Fruit fly (Drosophila melanogaster): ENCODE results near the gene CG6763.

The CG6763 gene

DNA sequence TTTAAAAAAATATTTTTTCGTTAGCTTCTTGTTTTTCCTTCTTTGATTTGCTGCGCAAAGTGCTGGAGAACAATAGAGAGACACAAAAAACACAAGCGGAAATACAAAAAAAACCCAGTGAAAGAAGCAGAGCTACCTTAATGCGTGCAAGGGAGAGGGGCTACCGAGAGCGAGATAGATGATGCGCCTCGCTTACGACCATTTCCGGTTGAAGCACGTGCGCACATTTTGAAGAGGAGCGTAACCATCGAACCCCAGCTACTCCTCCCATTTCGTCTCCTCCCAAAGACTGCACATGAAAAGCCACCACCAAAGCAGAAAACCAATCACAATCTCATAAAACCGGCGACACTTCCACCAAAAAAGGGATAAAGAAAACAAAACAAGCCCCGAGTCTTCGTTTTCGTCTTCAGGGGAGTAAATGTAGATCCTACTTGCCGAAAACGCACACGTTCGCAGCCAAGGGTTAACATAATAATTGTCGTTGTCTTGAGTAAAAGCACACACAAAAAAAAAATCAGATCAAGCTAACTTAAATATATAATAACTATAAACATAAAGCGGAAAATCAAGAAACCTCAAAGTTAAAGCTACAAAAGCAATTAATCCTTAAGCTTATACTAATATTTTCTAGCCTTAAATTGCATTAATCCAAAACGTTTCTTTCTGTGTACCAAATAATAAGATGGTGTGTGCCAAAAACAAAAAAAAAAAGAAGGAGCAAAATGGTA lies 13.5 kb downstream of the CG6763 start (continued):
- peak; percentile 76 for TF ChIP-seq HLHmδ (GFP tag; optimal IDR thresholded peaks at IDR 0.05)
- no peak for TF ChIP-seq CG12299 (tag; optimal IDR thresholded peaks at IDR 0.05)
- no peak for TF ChIP-seq CG8478 (optimal IDR thresholded peaks at IDR 0.05)
- TF ChIP-seq run (tag; optimal IDR thresholded peaks at IDR 0.05): no peak
- no peak for TF ChIP-seq CG12744 (GFP tag; optimal IDR thresholded peaks at IDR 0.05)
- TF ChIP-seq CG10274 (GFP tag; optimal IDR thresholded peaks at IDR 0.05): no peak
- TF ChIP-seq Dek (tag; optimal IDR thresholded peaks at IDR 0.05): no peak
- TF ChIP-seq CG4854 (GFP tag; optimal IDR thresholded peaks at IDR 0.05): no peak
- peak; percentile 63 for TF ChIP-seq CG15696 (tag; optimal IDR thresholded peaks at IDR 0.05)
- no peak for TF ChIP-seq inv (GFP tag; IDR thresholded peaks at IDR 0.05; ENCODE audit: partially characterized antibody)
- no peak for TF ChIP-seq HLH4C (GFP tag; IDR thresholded peaks at IDR 0.05; ENCODE audit: partially characterized antibody)
- TF ChIP-seq Aef1 (GFP tag; IDR thresholded peaks at IDR 0.05): no peak
- no peak for TF ChIP-seq CG17568 (GFP tag; optimal IDR thresholded peaks at IDR 0.05)
- no peak for TF ChIP-seq prd (optimal IDR thresholded peaks at IDR 0.05)
- peak; percentile 51; the same call in 2 of the 3 replicates for TF ChIP-seq prd (GFP tag; IDR thresholded peaks at IDR 0.05)
- peak; percentile 32 for TF ChIP-seq CG30403 (GFP tag; optimal IDR thresholded peaks at IDR 0.05)
- TF ChIP-seq CG13775 (GFP tag; optimal IDR thresholded peaks at IDR 0.05): no peak
- TF ChIP-seq Optix (GFP tag; IDR thresholded peaks at IDR 0.05): no peak
- no peak for TF ChIP-seq CG4404 (GFP tag; IDR thresholded peaks at IDR 0.05)
- no peak for TF ChIP-seq so (GFP tag; IDR thresholded peaks at IDR 0.05)
- no peak for TF ChIP-seq btn (GFP tag; optimal IDR thresholded peaks at IDR 0.05)
- peak; percentile 51 for TF ChIP-seq CG12391 (tag; optimal IDR thresholded peaks at IDR 0.05)
- TF ChIP-seq NK7.1 (GFP tag; optimal IDR thresholded peaks at IDR 0.05): no peak
- TF ChIP-seq fd96Cb (tag; optimal IDR thresholded peaks at IDR 0.05): peak; percentile 58
- peak; percentile 20 for TF ChIP-seq CG17829 (tag; optimal IDR thresholded peaks at IDR 0.05)
- peak; percentile 35 for TF ChIP-seq Abd-B (GFP tag; optimal IDR thresholded peaks at IDR 0.05)
- no peak for TF ChIP-seq CHES-1-like (GFP tag; optimal IDR thresholded peaks at IDR 0.05)
- no peak for TF ChIP-seq CG1024 (GFP tag; IDR thresholded peaks at IDR 0.05)
- TF ChIP-seq fd102C (GFP tag; optimal IDR thresholded peaks at IDR 0.05): no peak
- peak; percentile 71 for TF ChIP-seq kni (GFP tag; optimal IDR thresholded peaks at IDR 0.05)
- TF ChIP-seq Oli (tag; optimal IDR thresholded peaks at IDR 0.05): peak; percentile 18
- no peak for TF ChIP-seq Dp (GFP tag; optimal IDR thresholded peaks at IDR 0.05)
- TF ChIP-seq CG12219 (GFP tag; optimal IDR thresholded peaks at IDR 0.05): no peak
- TF ChIP-seq en (GFP tag; optimal IDR thresholded peaks at IDR 0.05): no peak
- TF ChIP-seq TFAM (GFP tag; optimal IDR thresholded peaks at IDR 0.05): no peak
- no peak for TF ChIP-seq ems (GFP tag; optimal IDR thresholded peaks at IDR 0.05)
- no peak for TF ChIP-seq CG16779 (GFP tag; IDR thresholded peaks at IDR 0.05)
- no peak for TF ChIP-seq Opbp (GFP tag; IDR thresholded peaks at IDR 0.05; ENCODE audit: partially characterized antibody)
- TF ChIP-seq Lim3 (GFP tag; IDR thresholded peaks at IDR 0.05): no peak
- TF ChIP-seq ash1 (GFP tag; optimal IDR thresholded peaks at IDR 0.05): no peak
- TF ChIP-seq CG1233 (GFP tag; optimal IDR thresholded peaks at IDR 0.05): peak; percentile 9
- TF ChIP-seq CG16815 (GFP tag; optimal IDR thresholded peaks at IDR 0.05): peak; percentile 45
- no peak for TF ChIP-seq CG7963 (GFP tag; IDR thresholded peaks at IDR 0.05; ENCODE audit: partially characterized antibody)
- peak; percentile 13 for TF ChIP-seq tin (GFP tag; optimal IDR thresholded peaks at IDR 0.05)
- peak; percentile 27 for TF ChIP-seq CG6813 (GFP tag; optimal IDR thresholded peaks at IDR 0.05)
- peak; percentile 25 for TF ChIP-seq CG17359 (tag; optimal IDR thresholded peaks at IDR 0.05)
- no peak for TF ChIP-seq ato (GFP tag; IDR thresholded peaks at IDR 0.05; ENCODE audit: partially characterized antibody)
- TF ChIP-seq Atf6 (GFP tag; IDR thresholded peaks at IDR 0.05): no peak
- TF ChIP-seq nerfin-2 (GFP tag; IDR thresholded peaks at IDR 0.05; ENCODE audit: partially characterized antibody): no peak
- no peak for TF ChIP-seq tx (GFP tag; optimal IDR thresholded peaks at IDR 0.05)

Data from whole organism, embryonic.